Worm (Caenorhabditis elegans): ENCODE data around the gene sgt-1.

DNA sequence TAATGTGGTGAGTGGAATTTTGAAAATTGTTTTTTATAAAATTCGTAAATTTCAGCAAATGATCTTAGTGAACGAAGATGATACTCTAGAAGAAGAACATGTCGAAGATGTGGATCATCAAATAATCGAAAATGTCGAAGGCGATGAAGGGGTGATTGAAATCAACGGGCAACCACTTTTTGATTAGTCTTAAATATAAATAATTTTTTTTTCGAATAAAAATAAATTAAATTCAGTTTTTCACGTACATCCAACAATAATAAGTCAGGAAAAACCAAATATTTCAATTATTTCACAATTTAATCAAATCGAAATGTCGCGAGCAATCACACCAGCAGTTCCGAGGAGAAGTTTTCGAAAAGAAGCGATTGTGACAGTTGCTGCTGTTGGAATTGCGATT, 34.1 kb upstream of the sgt-1 start, which contains the start of gene ZK546.4:
- TF ChIP-seq nhr-120 (GFP tag; IDR thresholded peaks at IDR 0.05), result no peak
- no peak for TF ChIP-seq madf-6 (GFP tag; IDR thresholded peaks at IDR 0.05)
- TF ChIP-seq snpc-4 (GFP tag; optimal IDR thresholded peaks at IDR 0.05), result no peak
- no peak for TF ChIP-seq snpc-4 (tag; optimal IDR thresholded peaks at IDR 0.05)
- TF ChIP-seq unc-130 (GFP tag; optimal IDR thresholded peaks at IDR 0.05), result no peak
- TF ChIP-seq let-526 (GFP tag; IDR thresholded peaks at IDR 0.05), result no peak
- no peak for TF ChIP-seq ekl-4 (GFP tag; IDR thresholded peaks at IDR 0.05)
- no peak for TF ChIP-seq mel-28 (tag; optimal IDR thresholded peaks at IDR 0.05; ENCODE audit: borderline replicate concordance)
- no peak for TF ChIP-seq mxl-1 (tag; optimal IDR thresholded peaks at IDR 0.05)
- TF ChIP-seq ceh-58 (GFP tag; IDR thresholded peaks at IDR 0.05), result no peak
- TF ChIP-seq attf-3 (GFP tag; conservative IDR thresholded peaks at IDR 0.05), result no peak
